Fruit fly (Drosophila melanogaster) Kc167 (cell line): ENCODE measurements around the gene chinmo.

Source experiments
- Myc ChIP-seq: fragments of >200 bp; optimal IDR thresholded peaks from 2 replicates; lab custom pipeline; 2017; ENCODE audit warnings: missing external identifiers
- Sin3A ChIP-seq: fragments of >200 bp; optimal IDR thresholded peaks from 2 replicates; lab custom pipeline; 2018; ENCODE audit warnings: missing external identifiers
- h ChIP-seq: fragments of >200 bp; optimal IDR thresholded peaks from 3 replicates; lab custom pipeline; 2018; ENCODE audit warnings: missing external identifiers
- psq ChIP-seq: fragments of >200 bp; optimal IDR thresholded peaks from 2 replicates; lab custom pipeline; 2017; ENCODE audit warnings: missing external identifiers

DNA sequence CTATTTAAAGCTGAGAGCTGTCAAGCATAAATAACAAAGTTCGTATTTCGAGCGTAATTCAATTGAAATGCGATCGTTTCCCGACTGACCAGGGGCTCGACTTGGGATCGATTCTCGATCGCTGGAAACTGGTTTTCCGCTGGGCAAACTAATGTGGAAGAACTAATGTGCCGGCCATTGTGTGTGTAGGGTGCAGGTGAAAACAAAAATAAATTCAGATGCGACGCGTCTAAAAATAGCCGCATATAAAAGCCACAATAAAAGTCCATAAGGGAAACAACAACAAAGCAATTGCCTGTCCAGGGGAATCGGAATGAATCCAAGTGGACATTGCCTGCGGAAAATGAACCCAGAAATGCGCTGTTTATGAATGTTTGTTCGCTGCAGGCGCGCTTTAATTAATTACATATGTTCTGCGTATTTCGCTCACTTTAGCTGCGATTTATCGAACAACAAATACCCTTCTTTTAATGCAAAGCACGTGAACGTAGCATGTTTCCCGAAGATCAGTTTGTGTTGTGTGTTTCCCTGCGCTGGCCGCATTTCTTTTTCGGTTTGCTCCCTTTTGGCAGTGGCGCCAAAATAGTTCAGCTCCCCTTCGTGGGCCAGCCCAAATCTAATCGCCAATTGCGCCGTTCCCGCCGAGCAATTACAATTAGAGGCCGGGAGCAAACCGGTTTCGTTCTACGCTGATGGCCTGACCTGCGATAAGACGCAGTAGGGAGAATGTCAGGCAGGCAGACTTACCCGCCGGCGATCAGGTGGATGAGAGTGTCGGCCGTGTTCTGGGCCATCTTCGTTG lies 72.3 kb downstream of the chinmo start:
- no peak for TF ChIP-seq Sin3A (lab: Kevin White, UChicago)
- no peak for TF ChIP-seq h (lab: Kevin White, UChicago)
- no peak for TF ChIP-seq psq (lab: Kevin White, UChicago)
- no peak for TF ChIP-seq Myc
